Worm (Caenorhabditis elegans) whole organism, L4/young adult: ENCODE measurements around the gene ZK84.2.

ENCODE experiments used
- W03F9.2 ChIP-seq: fragments of 150-350 bp; optimal IDR thresholded peaks from 2 replicates; lab custom pipeline; 2014; ENCODE audit warnings: missing biosample characterization, missing genetic modification characterization
- him-1 ChIP-seq: sonication (generic microtip); optimal IDR thresholded peaks from 2 replicates; lab custom pipeline; 2016; ENCODE audit warnings: missing genotype, missing genetic modification reagents, missing genetic modification characterization, missing compliant biosample characterization

ce11 chrII:5969303-5969702, 44.9 kb upstream of the ZK84.2 start, which contains the start of gene B0034.4:
- TF ChIP-seq W03F9.2 (tag; lab: Kevin White, UChicago) (no peak), him-1 (tag; lab: Kevin White, UChicago) (no peak)
